Fruit fly (Drosophila melanogaster): ENCODE measurements around the gene Hem.

- TF ChIP-seq CTCF (optimal IDR thresholded peaks at IDR 0.05): no peak
- TF ChIP-seq CG8478 (optimal IDR thresholded peaks at IDR 0.05): no peak
Measured at dm6 chr3L:22237658-22238057, 50.3 kb downstream of the Hem start.

All from S2 (cell line).